Fruit fly (Drosophila melanogaster) whole organism, wandering third instar larva: ENCODE data around the gene MED6.

ENCODE experiments used
- Abd-B ChIP-seq: fragments of >200 bp; optimal IDR thresholded peaks from 2 replicates; lab custom pipeline; 2017; ENCODE audit warnings: missing biosample characterization, missing genetic modification characterization
- CG32264 ChIP-seq: fragments of 200-800 bp; sonication (Bioruptor generic); optimal IDR thresholded peaks from 2 replicates; lab custom pipeline; 2016; ENCODE audit warnings: missing biosample characterization, missing genetic modification characterization
- CG9705 ChIP-seq: fragments of 200-800 bp; sonication (Bioruptor generic); optimal IDR thresholded peaks from 2 replicates; lab custom pipeline; 2018; ENCODE audit warnings: missing biosample characterization, mild to moderate bottlenecking, missing genetic modification characterization
- CrebA ChIP-seq: fragments of 200-800 bp; sonication (Bioruptor generic); optimal IDR thresholded peaks from 2 replicates; lab custom pipeline; 2016; ENCODE audit warnings: missing biosample characterization, mild to moderate bottlenecking, missing genetic modification characterization, borderline replicate concordance
- Dfd ChIP-seq: fragments of >200 bp; optimal IDR thresholded peaks from 2 replicates; lab custom pipeline; 2017; ENCODE audit warnings: missing biosample characterization, missing genetic modification characterization
- Dif ChIP-seq: fragments of 200-275, 200-300 bp; sonication (Bioruptor generic); optimal IDR thresholded peaks from 2 replicates; lab custom pipeline; 2018; ENCODE audit warnings: missing biosample characterization, missing genetic modification characterization; ENCODE audit not compliant: partially characterized antibody
- GATAd ChIP-seq: sonication (Bioruptor generic); optimal IDR thresholded peaks from 2 replicates; lab custom pipeline; 2016; ENCODE audit warnings: missing biosample characterization, missing genetic modification characterization
- HLH106 ChIP-seq: fragments of 200-800 bp; optimal IDR thresholded peaks from 3 replicates; lab custom pipeline; 2019; ENCODE audit warnings: missing biosample characterization, mild to moderate bottlenecking, missing genetic modification characterization, moderate library complexity
- Hnf4 ChIP-seq: fragments of 200-800 bp; sonication (Bioruptor generic); optimal IDR thresholded peaks from 2 replicates; lab custom pipeline; 2016; ENCODE audit warnings: missing biosample characterization, mild to moderate bottlenecking, missing genetic modification characterization
- Hr78 ChIP-seq: fragments of >200 bp; optimal IDR thresholded peaks from 2 replicates; lab custom pipeline; 2017; ENCODE audit warnings: missing biosample characterization, missing genetic modification characterization
- Hr83 ChIP-seq: fragments of 200-300 bp; sonication (Bioruptor generic); optimal IDR thresholded peaks from 2 replicates; lab custom pipeline; 2016; ENCODE audit warnings: missing biosample characterization, mild to moderate bottlenecking, missing genetic modification characterization, moderate library complexity; ENCODE audit not compliant: poor library complexity, severe bottlenecking
- Jra ChIP-seq: sonication (Bioruptor generic); optimal IDR thresholded peaks from 2 replicates; lab custom pipeline; 2016; ENCODE audit warnings: missing biosample characterization, missing genetic modification characterization
- Mio ChIP-seq: sonication (Bioruptor generic); optimal IDR thresholded peaks from 2 replicates; lab custom pipeline; 2016; ENCODE audit warnings: missing biosample characterization, missing genetic modification characterization
- Myc ChIP-seq: fragments of >200 bp; optimal IDR thresholded peaks from 2 replicates; lab custom pipeline; 2017
- N ChIP-seq: fragments of >200 bp; optimal IDR thresholded peaks from 2 replicates; lab custom pipeline; 2018; ENCODE audit warnings: missing biosample characterization, missing external identifiers, missing genetic modification characterization
- OdsH ChIP-seq: fragments of 200-800 bp; sonication (Bioruptor generic); optimal IDR thresholded peaks from 2 replicates; lab custom pipeline; 2016; ENCODE audit warnings: missing biosample characterization, mild to moderate bottlenecking, missing genetic modification characterization
- Rel ChIP-seq, 2 experiments: fragments of 200-800 bp; sonication (Bioruptor generic) in 1 of 2; optimal IDR thresholded peaks; 2 replicates in 1 of 2; 3 replicates in 1 of 2; lab custom pipeline; 2016 to 2019; ENCODE audit warnings: mild to moderate bottlenecking in 2 of 2, missing biosample characterization in 2 of 2, missing genetic modification characterization in 2 of 2, moderate library complexity in 1 of 2
- Vsx2 ChIP-seq: fragments of 200-300, 225-300 bp; sonication (Bioruptor generic); optimal IDR thresholded peaks from 2 replicates; lab custom pipeline; 2018; ENCODE audit warnings: missing biosample characterization, missing genetic modification characterization; ENCODE audit not compliant: partially characterized antibody
- br ChIP-seq: fragments of 200-800 bp; sonication (Bioruptor generic); optimal IDR thresholded peaks from 2 replicates; lab custom pipeline; 2016; ENCODE audit warnings: missing biosample characterization, missing genetic modification characterization
- dl ChIP-seq, 2 experiments: fragments of 175-275, 200-275 bp in 1 of 2; fragments of 200-275 bp in 1 of 2; sonication (Bioruptor generic); optimal IDR thresholded peaks; lab custom pipeline; 2018; ENCODE audit warnings: mild to moderate bottlenecking in 2 of 2, missing biosample characterization in 2 of 2, missing genetic modification characterization in 2 of 2, moderate library complexity in 2 of 2; ENCODE audit not compliant: partially characterized antibody in 2 of 2, insufficient read depth in 1 of 2
- dmrt93B ChIP-seq: fragments of 200-800 bp; sonication (Bioruptor generic); optimal IDR thresholded peaks from 2 replicates; lab custom pipeline; 2018; ENCODE audit warnings: missing biosample characterization, mild to moderate bottlenecking, missing genetic modification characterization
- dsf ChIP-seq: sonication (Bioruptor generic); optimal IDR thresholded peaks from 2 replicates; lab custom pipeline; 2016; ENCODE audit warnings: missing biosample characterization, missing genetic modification characterization, borderline replicate concordance
- ey ChIP-seq: fragments of 200-800 bp; sonication (Bioruptor generic); optimal IDR thresholded peaks from 2 replicates; lab custom pipeline; 2016; ENCODE audit warnings: missing biosample characterization, missing genetic modification characterization
- foxo ChIP-seq, 2 experiments: fragments of 200-800 bp; sonication (Bioruptor generic); optimal IDR thresholded peaks; 2 replicates in 1 of 2; 3 replicates in 1 of 2; lab custom pipeline; 2016 to 2017; ENCODE audit warnings: missing biosample characterization in 2 of 2, missing genetic modification characterization in 2 of 2
- h ChIP-seq: fragments of 200-800 bp; sonication (Bioruptor generic); optimal IDR thresholded peaks from 3 replicates; lab custom pipeline; 2016; ENCODE audit warnings: missing biosample characterization, mild to moderate bottlenecking, missing genetic modification characterization
- jim ChIP-seq: fragments of 175-275, 200-325 bp; sonication (Bioruptor generic); optimal IDR thresholded peaks from 2 replicates; lab custom pipeline; 2016; ENCODE audit warnings: missing biosample characterization, mild to moderate bottlenecking, missing genetic modification characterization
- lola ChIP-seq: fragments of >200 bp; optimal IDR thresholded peaks from 2 replicates; lab custom pipeline; 2017; ENCODE audit warnings: missing biosample characterization, missing genetic modification characterization
- psq ChIP-seq: fragments of 200-800 bp; sonication (Bioruptor generic); optimal IDR thresholded peaks from 3 replicates; lab custom pipeline; 2017; ENCODE audit warnings: missing biosample characterization, mild to moderate bottlenecking, missing genetic modification characterization, moderate library complexity
- sage ChIP-seq: fragments of 200-800 bp; sonication (Bioruptor generic); optimal IDR thresholded peaks from 2 replicates; lab custom pipeline; 2016; ENCODE audit warnings: missing biosample characterization, mild to moderate bottlenecking, missing genetic modification characterization
- sv ChIP-seq: fragments of 200-800 bp; sonication (Bioruptor generic); optimal IDR thresholded peaks from 3 replicates; lab custom pipeline; 2016; ENCODE audit warnings: missing biosample characterization, missing genetic modification characterization
- usp ChIP-seq: fragments of >200 bp; optimal IDR thresholded peaks from 2 replicates; lab custom pipeline; 2017; ENCODE audit warnings: missing biosample characterization, missing genetic modification characterization
- woc ChIP-seq: sonication (Bioruptor generic); optimal IDR thresholded peaks from 2 replicates; lab custom pipeline; 2016; ENCODE audit warnings: missing biosample characterization, mild to moderate bottlenecking, missing genetic modification characterization

The MED6 gene

DNA sequence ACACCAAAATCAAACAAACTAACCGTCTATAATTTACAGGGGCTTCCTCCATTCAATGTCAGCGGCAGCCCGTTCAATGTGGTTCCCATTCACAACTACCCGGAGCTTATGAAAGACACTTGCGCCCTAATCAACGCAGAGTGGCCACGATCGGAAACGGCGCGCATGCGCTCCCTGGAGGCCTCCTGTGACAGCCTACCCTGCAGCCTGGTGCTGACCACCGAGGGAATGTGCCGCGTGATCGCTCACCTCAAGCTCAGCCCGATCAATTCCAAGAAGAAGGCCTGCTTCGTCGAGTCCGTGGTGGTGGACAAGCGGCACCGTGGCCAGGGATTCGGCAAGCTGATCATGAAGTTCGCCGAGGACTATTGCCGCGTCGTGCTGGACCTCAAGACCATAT lies at the start of gene MED6:
TSS of gene MED6 (minus strand) at position 101 of the 400 bp plus-strand sequence.
- TF ChIP-seq N (GFP tag; lab: Kevin White, UChicago), result no peak
- no peak for TF ChIP-seq woc (GFP tag; lab: Kevin White, UChicago)
- no peak for TF ChIP-seq sage (GFP tag; lab: Kevin White, UChicago)
- TF ChIP-seq Abd-B, result no peak
- TF ChIP-seq Jra, result no peak
- no peak for TF ChIP-seq Hr83 (GFP tag; lab: Kevin White, UChicago)
- no peak for TF ChIP-seq CG9705 (GFP tag; lab: Kevin White, UChicago)
- no peak for TF ChIP-seq dmrt93B (GFP tag; lab: Kevin White, UChicago)
- TF ChIP-seq Hr78 (GFP tag; lab: Kevin White, UChicago), result no peak
- TF ChIP-seq ey, result no peak
- no peak for TF ChIP-seq Rel (GFP tag; optimal IDR thresholded peaks at IDR 0.05; lab: Kevin White, UChicago)
- TF ChIP-seq Rel (tag; optimal IDR thresholded peaks at IDR 0.05; lab: Kevin White, UChicago), result no peak
- TF ChIP-seq OdsH (GFP tag; lab: Kevin White, UChicago), result no peak
- no peak for TF ChIP-seq usp (GFP tag; lab: Kevin White, UChicago)
- TF ChIP-seq HLH106 (tag; lab: Kevin White, UChicago), result no peak
- no peak for TF ChIP-seq Mio (GFP tag; lab: Kevin White, UChicago)
- no peak for TF ChIP-seq lola (GFP tag; lab: Kevin White, UChicago)
- TF ChIP-seq h (GFP tag; lab: Kevin White, UChicago), result no peak
- no peak for TF ChIP-seq Dfd (GFP tag; lab: Kevin White, UChicago)

DNA sequence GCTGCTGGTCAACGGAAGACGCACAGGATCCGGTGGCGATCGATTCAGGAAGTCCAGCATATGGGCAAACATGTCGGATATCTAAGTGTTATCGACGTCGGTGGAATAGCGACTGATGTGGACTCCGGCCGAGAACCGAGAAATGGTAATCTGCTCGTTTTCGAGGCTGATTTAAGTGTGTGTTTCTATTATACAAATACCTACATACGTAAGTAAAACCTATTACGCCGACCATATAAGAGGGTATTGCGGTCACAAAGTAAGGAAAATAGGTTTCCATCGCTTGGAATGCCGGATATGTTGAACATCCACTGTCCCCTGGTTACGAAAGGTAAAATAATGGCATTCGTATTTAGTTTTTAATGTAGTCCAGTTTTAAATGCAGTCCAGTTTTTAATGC lies 49.5 kb upstream of the MED6 start, which contains the start of gene CG9459:
TSS of gene CG9459 (minus strand) at position 101 of the 400 bp plus-strand sequence.
- no peak for TF ChIP-seq jim
- no peak for TF ChIP-seq sv (GFP tag; lab: Kevin White, UChicago)
- TF ChIP-seq h (GFP tag; lab: Kevin White, UChicago), result no peak
- TF ChIP-seq Dif (GFP tag; lab: Kevin White, UChicago), result no peak
- TF ChIP-seq Vsx2, result no peak
- no peak for TF ChIP-seq HLH106 (tag; lab: Kevin White, UChicago)
- TF ChIP-seq br, result no peak
- no peak for TF ChIP-seq Myc (lab: Kevin White, UChicago)
- no peak for TF ChIP-seq dmrt93B (GFP tag; lab: Kevin White, UChicago)
- no peak for TF ChIP-seq woc (GFP tag; lab: Kevin White, UChicago)
- TF ChIP-seq N (GFP tag; lab: Kevin White, UChicago), result no peak
- TF ChIP-seq Abd-B, result no peak
- TF ChIP-seq usp (GFP tag; lab: Kevin White, UChicago), result no peak
- TF ChIP-seq CG32264 (GFP tag; lab: Kevin White, UChicago), result no peak
- TF ChIP-seq Hr78 (GFP tag; lab: Kevin White, UChicago), result no peak

- TF ChIP-seq br (no peak), GATAd (GFP tag; lab: Kevin White, UChicago) (no peak), usp (GFP tag; lab: Kevin White, UChicago) (no peak), sv (GFP tag; lab: Kevin White, UChicago) (no peak), CG32264 (GFP tag; lab: Kevin White, UChicago) (no peak), HLH106 (tag; lab: Kevin White, UChicago) (no peak), foxo (GFP tag; optimal IDR thresholded peaks at IDR 0.05; lab: Kevin White, UChicago) (no peak), Rel (GFP tag; optimal IDR thresholded peaks at IDR 0.05; lab: Kevin White, UChicago) (no peak), Rel (tag; optimal IDR thresholded peaks at IDR 0.05; lab: Kevin White, UChicago) (no peak), CrebA (GFP tag; lab: Kevin White, UChicago) (no peak), Hnf4 (GFP tag; lab: Kevin White, UChicago) (no peak), ey (no peak), Hr83 (GFP tag; lab: Kevin White, UChicago) (no peak), N (GFP tag; lab: Kevin White, UChicago) (no peak), psq (GFP tag; lab: Kevin White, UChicago) (no peak), CG9705 (GFP tag; lab: Kevin White, UChicago) (no peak), woc (GFP tag; lab: Kevin White, UChicago) (no peak), Mio (GFP tag; lab: Kevin White, UChicago) (no peak), dl (GFP tag; optimal IDR thresholded peaks at IDR 0.05; lab: Kevin White, UChicago; ENCODE audit: insufficient read depth in 1 of 2, partially characterized antibody in 2 of 2) (no peak), Hr78 (GFP tag; lab: Kevin White, UChicago) (no peak)
Measured at dm6 chr3R:9816879-9817278, 48.1 kb upstream of the MED6 start, which contains the start of gene CG16904. CG16904 (minus strand) TSS chr3R:9816979.

DNA sequence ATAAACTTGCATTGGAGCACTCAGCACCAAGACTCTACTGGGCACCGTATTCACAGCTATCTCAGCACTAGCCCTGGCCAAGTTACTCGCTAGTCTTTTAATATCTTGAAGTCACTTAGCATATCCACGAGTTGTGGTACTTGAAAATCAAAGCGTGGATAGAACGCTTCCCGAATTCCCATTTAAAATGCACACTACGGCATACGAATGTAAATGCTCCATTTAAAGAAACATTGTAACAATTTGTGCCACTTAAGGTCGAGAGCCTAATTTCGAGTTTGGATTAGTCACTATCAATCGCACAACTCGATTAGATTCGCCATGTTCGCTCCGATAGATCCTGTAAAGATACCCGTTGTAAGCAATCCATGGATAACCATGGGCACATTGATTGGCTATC lies 45.1 kb upstream of the MED6 start, which contains the start of gene eloF:
TSS of gene eloF (plus strand) at position 301 of the 400 bp plus-strand sequence.
- no peak for TF ChIP-seq dsf
- TF ChIP-seq, all 38 proteins: peak for 0
